Fruit fly (Drosophila melanogaster): ENCODE data around the gene RhoGEF64C.

RhoGEF64C gene

dm6 chr3L:4825584-4825983 is 133.0 kb downstream of the RhoGEF64C start, which contains the start of the genes Dhc64C and LeuRS-m (continued):
- TF ChIP-seq odd (GFP tag; optimal IDR thresholded peaks at IDR 0.05) (no peak), vvl (GFP tag; IDR thresholded peaks at IDR 0.05) (peak; percentile 68; the same call in 1 of the 2 replicates), CG9437 (GFP tag; optimal IDR thresholded peaks at IDR 0.05) (no peak), HLH4C (GFP tag; IDR thresholded peaks at IDR 0.05; ENCODE audit: partially characterized antibody) (peak; percentile 63), CG14710 (tag; optimal IDR thresholded peaks at IDR 0.05) (peak; percentile 54), CG43689 (GFP tag; IDR thresholded peaks at IDR 0.05) (no peak), CG13424 (tag; optimal IDR thresholded peaks at IDR 0.05) (peak; percentile 27), Drgx (GFP tag; IDR thresholded peaks at IDR 0.05) (no peak), CG31365 (tag; optimal IDR thresholded peaks at IDR 0.05) (no peak), HmgD (GFP tag; optimal IDR thresholded peaks at IDR 0.05) (peak; percentile 89), schlank (tag; optimal IDR thresholded peaks at IDR 0.05) (no peak), unpg (GFP tag; optimal IDR thresholded peaks at IDR 0.05) (no peak), stwl (tag; optimal IDR thresholded peaks at IDR 0.05) (peak; percentile 96), D19A (tag; optimal IDR thresholded peaks at IDR 0.05) (peak; percentile 81), h (optimal IDR thresholded peaks at IDR 0.05) (no peak), CG7839 (tag; optimal IDR thresholded peaks at IDR 0.05) (peak; percentile 6), CrebB (tag; optimal IDR thresholded peaks at IDR 0.05) (no peak), CG8388 (GFP tag; optimal IDR thresholded peaks at IDR 0.05) (no peak), slou (GFP tag; optimal IDR thresholded peaks at IDR 0.05) (no peak), chinmo (GFP tag; IDR thresholded peaks at IDR 0.05; ENCODE audit: partially characterized antibody) (0 out of 4 replicates have a peak, but pooled peaks have one; percentile 77), bsh (GFP tag; optimal IDR thresholded peaks at IDR 0.05) (no peak), pros (GFP tag; optimal IDR thresholded peaks at IDR 0.05) (no peak), CG31224 (GFP tag; IDR thresholded peaks at IDR 0.05) (no peak), Optix (GFP tag; IDR thresholded peaks at IDR 0.05) (no peak), CG15269 (tag; optimal IDR thresholded peaks at IDR 0.05) (no peak), MBD-R2 (GFP tag; IDR thresholded peaks at IDR 0.05) (peak; percentile 98), ro (GFP tag; IDR thresholded peaks at IDR 0.05) (no peak), CG12744 (GFP tag; optimal IDR thresholded peaks at IDR 0.05) (no peak), MESR4 (GFP tag; optimal IDR thresholded peaks at IDR 0.05) (peak; percentile 58), Abd-B (GFP tag; optimal IDR thresholded peaks at IDR 0.05) (no peak), sr (GFP tag; IDR thresholded peaks at IDR 0.05) (no peak), Dfd (GFP tag; optimal IDR thresholded peaks at IDR 0.05) (no peak), emc (GFP tag; optimal IDR thresholded peaks at IDR 0.05) (no peak), seq (GFP tag; IDR thresholded peaks at IDR 0.05) (no peak), ab (GFP tag; optimal IDR thresholded peaks at IDR 0.05) (no peak), zen2 (GFP tag; IDR thresholded peaks at IDR 0.05; ENCODE audit: partially characterized antibody) (0 out of 3 replicates have a peak, but pooled peaks have one; percentile 7), knrl (GFP tag; IDR thresholded peaks at IDR 0.05; ENCODE audit: partially characterized antibody) (peak; percentile 69), CG33557 (GFP tag; optimal IDR thresholded peaks at IDR 0.05) (no peak), CG2120 (GFP tag; optimal IDR thresholded peaks at IDR 0.05) (peak; percentile 54), Hand (GFP tag; optimal IDR thresholded peaks at IDR 0.05) (no peak), ewg (GFP tag; optimal IDR thresholded peaks at IDR 0.05) (peak; percentile 75), trh (GFP tag; optimal IDR thresholded peaks at IDR 0.05) (no peak), Elba2 (GFP tag; optimal IDR thresholded peaks at IDR 0.05) (peak; percentile 77), exex (tag; optimal IDR thresholded peaks at IDR 0.05) (no peak), CG10654 (GFP tag; optimal IDR thresholded peaks at IDR 0.05) (no peak), Pdp1 (GFP tag; optimal IDR thresholded peaks at IDR 0.05) (peak in 1 of 2 experiments; percentile 97), ind (GFP tag; optimal IDR thresholded peaks at IDR 0.05) (peak; percentile 31), CG30403 (GFP tag; optimal IDR thresholded peaks at IDR 0.05) (peak; percentile 27), Sry-β (GFP tag; optimal IDR thresholded peaks at IDR 0.05) (no peak), CG3407 (GFP tag; optimal IDR thresholded peaks at IDR 0.05) (no peak), CG9797 (GFP tag; optimal IDR thresholded peaks at IDR 0.05) (peak; percentile 42)
